Worm (Caenorhabditis elegans): ENCODE results near the gene tiar-1.

The tiar-1 gene

DNA sequence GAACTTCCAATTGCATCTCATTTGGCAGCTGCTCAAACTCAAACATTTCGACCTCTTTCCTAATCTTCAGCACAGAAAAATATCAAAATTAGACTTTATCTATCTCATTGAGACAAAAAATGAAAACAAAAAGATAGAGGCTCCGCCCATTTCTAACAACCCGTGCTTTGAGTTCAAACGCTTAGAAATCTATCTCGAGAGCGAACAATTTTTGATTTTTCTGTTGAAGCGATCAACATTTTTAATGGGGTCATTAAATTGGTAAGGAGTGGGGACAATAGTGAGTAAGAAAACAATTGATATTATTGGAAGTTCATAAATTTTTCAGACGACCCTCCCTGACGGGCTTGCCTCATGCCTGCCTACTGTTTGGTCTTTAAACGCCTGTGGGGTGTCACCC, 15.8 kb downstream of the tiar-1 start, which contains the start of the genes C25H3.10 and C25H3.1:
C25H3.10 (minus strand) TSS at position 101 of the 400 bp plus-strand sequence.
C25H3.1 (plus strand) TSS at position 203 of the 400 bp plus-strand sequence.
- TF ChIP-seq tbx-2 (tag; optimal IDR thresholded peaks at IDR 0.05) (no peak), egl-5 (tag; optimal IDR thresholded peaks at IDR 0.05) (peak; percentile 74)

DNA sequence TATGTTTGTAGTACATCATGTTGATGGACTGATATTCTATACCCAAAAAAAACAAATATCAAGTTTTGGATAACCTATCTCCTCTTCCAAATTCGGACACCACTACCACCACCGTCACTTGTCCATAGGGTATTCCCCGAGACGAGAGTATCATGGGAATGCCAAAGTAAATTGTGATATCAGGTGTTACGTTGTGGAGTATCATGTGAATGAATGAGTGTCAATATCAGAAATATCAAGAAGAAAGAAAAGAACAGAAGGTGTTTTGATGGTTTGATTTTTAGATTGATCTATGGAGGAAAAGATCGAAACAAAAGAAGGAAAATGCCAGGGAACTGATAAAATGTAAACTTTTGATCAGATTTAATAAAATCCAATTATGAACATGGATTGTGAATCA, 16.4 kb downstream of the tiar-1 start:
- TF ChIP-seq nhr-237 (tag; optimal IDR thresholded peaks at IDR 0.05) (no peak), ceh-82 (tag; optimal IDR thresholded peaks at IDR 0.05) (no peak), fos-1 (tag; optimal IDR thresholded peaks at IDR 0.05) (no peak), nhr-12 (tag; optimal IDR thresholded peaks at IDR 0.05) (no peak), pha-4 (tag; optimal IDR thresholded peaks at IDR 0.05) (peak; percentile 52), daf-12 (tag; optimal IDR thresholded peaks at IDR 0.05) (no peak), snpc-4 (tag; optimal IDR thresholded peaks at IDR 0.05) (peak; percentile 12), pqm-1 (tag; optimal IDR thresholded peaks at IDR 0.05) (peak; percentile 42), elt-2 (tag; optimal IDR thresholded peaks at IDR 0.05) (peak; percentile 58)

- TF ChIP-seq nhr-76 (tag; optimal IDR thresholded peaks at IDR 0.05): no peak
- TF ChIP-seq nhr-25 (tag; optimal IDR thresholded peaks at IDR 0.05): no peak
- TF ChIP-seq egl-27 (tag; optimal IDR thresholded peaks at IDR 0.05): no peak
- TF ChIP-seq nhr-237 (tag; optimal IDR thresholded peaks at IDR 0.05): no peak
- TF ChIP-seq elt-1 (tag; optimal IDR thresholded peaks at IDR 0.05): no peak
- TF ChIP-seq daf-12 (tag; optimal IDR thresholded peaks at IDR 0.05): no peak
- TF ChIP-seq mml-1 (tag; optimal IDR thresholded peaks at IDR 0.05): no peak
- no peak for TF ChIP-seq nfya-1 (tag; optimal IDR thresholded peaks at IDR 0.05; ENCODE audit: insufficient read depth)
- TF ChIP-seq fkh-2 (tag; optimal IDR thresholded peaks at IDR 0.05): no peak
Measured at ce11 chrII:5697338-5697737, 17.3 kb downstream of the tiar-1 start.

DNA sequence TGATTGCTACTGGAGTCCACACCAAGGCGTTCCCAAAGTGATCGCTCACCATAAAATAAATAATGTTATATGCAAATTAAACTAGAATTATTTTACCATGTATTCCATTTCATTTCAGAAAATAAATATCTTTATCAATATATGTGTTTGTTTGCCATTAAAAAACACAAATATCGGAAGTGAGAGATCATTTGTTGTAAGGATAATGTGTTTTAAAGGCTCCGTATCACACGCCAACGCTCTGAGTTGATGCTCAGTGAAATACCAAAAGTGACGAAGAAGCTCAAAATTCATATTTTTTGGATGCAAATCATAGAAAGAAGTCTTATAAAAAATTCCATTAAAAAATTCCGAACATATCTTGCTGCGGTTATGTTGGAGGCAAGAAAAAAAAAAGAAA, 18.4 kb downstream of the tiar-1 start:
- TF ChIP-seq nhr-43 (tag; optimal IDR thresholded peaks at IDR 0.05; ENCODE audit: poor library complexity, severe bottlenecking) (no peak), eor-1 (tag; optimal IDR thresholded peaks at IDR 0.05) (no peak), hmg-11 (tag; optimal IDR thresholded peaks at IDR 0.05) (no peak), R02D3.7 (tag; optimal IDR thresholded peaks at IDR 0.05) (no peak), aly-2 (tag; optimal IDR thresholded peaks at IDR 0.05) (no peak)

ce11 chrII:5694798-5695197, 19.8 kb downstream of the tiar-1 start, which contains the start of gene C25H3.14:
Gene C25H3.14 (plus strand): TSS chrII:5695098.
- TF ChIP-seq hmg-11 (tag; optimal IDR thresholded peaks at IDR 0.05) (no peak), fos-1 (tag; optimal IDR thresholded peaks at IDR 0.05) (no peak), sea-2 (GFP tag; optimal IDR thresholded peaks at IDR 0.05) (no peak)

- TF ChIP-seq fkh-10 (GFP tag; optimal IDR thresholded peaks at IDR 0.05): no peak
- no peak for TF ChIP-seq ceh-82 (tag; optimal IDR thresholded peaks at IDR 0.05)
- no peak for TF ChIP-seq mml-1 (tag; optimal IDR thresholded peaks at IDR 0.05)
- no peak for TF ChIP-seq daf-12 (tag; optimal IDR thresholded peaks at IDR 0.05)
- TF ChIP-seq pha-4 (tag; optimal IDR thresholded peaks at IDR 0.05): no peak
- no peak for TF ChIP-seq nhr-77 (tag; optimal IDR thresholded peaks at IDR 0.05)
- no peak for TF ChIP-seq lin-15B (tag; optimal IDR thresholded peaks at IDR 0.05)
- no peak for TF ChIP-seq ZK546.5 (tag; optimal IDR thresholded peaks at IDR 0.05)
- no peak for TF ChIP-seq elt-1 (tag; optimal IDR thresholded peaks at IDR 0.05)
- TF ChIP-seq tbx-2 (tag; optimal IDR thresholded peaks at IDR 0.05): no peak
- TF ChIP-seq snpc-4 (tag; optimal IDR thresholded peaks at IDR 0.05): no peak
- no peak for TF ChIP-seq fos-1 (tag; optimal IDR thresholded peaks at IDR 0.05)
- TF ChIP-seq unc-62 (GFP tag; optimal IDR thresholded peaks at IDR 0.05): no peak
- no peak for TF ChIP-seq aly-2 (tag; optimal IDR thresholded peaks at IDR 0.05)
- no peak for TF ChIP-seq nhr-43 (tag; optimal IDR thresholded peaks at IDR 0.05; ENCODE audit: poor library complexity, severe bottlenecking)
- TF ChIP-seq nfya-1 (tag; optimal IDR thresholded peaks at IDR 0.05; ENCODE audit: insufficient read depth): no peak
- no peak for TF ChIP-seq nhr-76 (tag; optimal IDR thresholded peaks at IDR 0.05)
- TF ChIP-seq jun-1 (tag; optimal IDR thresholded peaks at IDR 0.05): no peak
Measured at ce11 chrII:5693893-5694292, 20.7 kb downstream of the tiar-1 start, which contains the start of gene C25H3.3. Gene C25H3.3 (plus strand): TSS chrII:5694193.

Data from whole organism, L3 larva.